Worm (Caenorhabditis elegans) whole organism, L3 larva: ENCODE results near the gene T16G12.4.

Source experiments
- ZK546.5 ChIP-seq: sonication (generic microtip); optimal IDR thresholded peaks from 2 replicates; lab custom pipeline; 2017; ENCODE audit warnings: missing biosample characterization, missing genetic modification characterization
- egl-27 ChIP-seq: sonication (generic microtip); optimal IDR thresholded peaks from 4 replicates; lab custom pipeline; 2017; ENCODE audit warnings: missing biosample characterization, missing genetic modification reagents, missing genetic modification characterization
- elt-3 ChIP-seq, 3 experiments: fragments of 150-350 bp in 1 of 3; sonication (generic microtip) in 2 of 3; optimal IDR thresholded peaks; 2 replicates in 2 of 3; 4 replicates in 1 of 3; lab custom pipeline; 2014 to 2017; ENCODE audit warnings: missing biosample characterization in 3 of 3, missing genetic modification characterization in 3 of 3
- fos-1 ChIP-seq: fragments of 150-350 bp; optimal IDR thresholded peaks from 2 replicates; lab custom pipeline; 2014; ENCODE audit warnings: missing biosample characterization, missing genetic modification characterization
- jun-1 ChIP-seq: fragments of 150-350 bp; optimal IDR thresholded peaks from 2 replicates; lab custom pipeline; 2014; ENCODE audit warnings: missing biosample characterization, missing genetic modification reagents, missing genetic modification characterization
- lin-39 ChIP-seq: fragments of 150-350 bp; optimal IDR thresholded peaks from 2 replicates; lab custom pipeline; 2018; ENCODE audit warnings: missing biosample characterization, missing genetic modification reagents, missing genetic modification characterization
- nhr-11 ChIP-seq: fragments of 150-350 bp; optimal IDR thresholded peaks from 2 replicates; lab custom pipeline; 2014; ENCODE audit warnings: missing biosample characterization, missing genetic modification characterization
- nhr-237 ChIP-seq: fragments of 150-350 bp; optimal IDR thresholded peaks from 2 replicates; lab custom pipeline; 2014; ENCODE audit warnings: missing biosample characterization, missing genetic modification characterization
- pqm-1 ChIP-seq: fragments of 150-350 bp; optimal IDR thresholded peaks from 2 replicates; lab custom pipeline; 2017; ENCODE audit warnings: missing biosample characterization, missing genetic modification characterization, inconsistent platforms
- skn-1 ChIP-seq: fragments of 150-350 bp; optimal IDR thresholded peaks from 2 replicates; lab custom pipeline; 2014; ENCODE audit warnings: missing biosample characterization, missing genetic modification characterization
- unc-62 ChIP-seq: fragments of 150-350 bp; sonication (generic microtip); optimal IDR thresholded peaks from 4 replicates; lab custom pipeline; 2014; ENCODE audit warnings: missing biosample characterization, missing genetic modification reagents, missing genetic modification characterization
- ztf-4 ChIP-seq: fragments of 150-350 bp; optimal IDR thresholded peaks from 2 replicates; lab custom pipeline; 2014; ENCODE audit warnings: missing biosample characterization, missing genetic modification characterization

- TF ChIP-seq elt-3 (tag; optimal IDR thresholded peaks at IDR 0.05; lab: Kevin White, UChicago) (no peak), skn-1 (tag; lab: Kevin White, UChicago) (no peak), unc-62 (GFP tag; lab: Kevin White, UChicago) (no peak), fos-1 (tag; lab: Kevin White, UChicago) (no peak), jun-1 (tag; lab: Kevin White, UChicago) (no peak), egl-27 (tag; lab: Kevin White, UChicago) (no peak), ZK546.5 (tag; lab: Kevin White, UChicago) (no peak), lin-39 (tag; lab: Kevin White, UChicago) (no peak), nhr-237 (no peak), pqm-1 (tag; lab: Kevin White, UChicago) (no peak), ztf-4 (tag; lab: Kevin White, UChicago) (no peak), nhr-11 (peak; percentile 79)
Observed at ce11 chrIII:10035783-10036182, 21.8 kb upstream of the T16G12.4 start, which contains the start of gene xbx-3.
